Worm (Caenorhabditis elegans) whole organism, L3 larva: ENCODE measurements around the gene scl-11.

Experiments used
- ceh-9 ChIP-seq: sonication (generic microtip); optimal IDR thresholded peaks from 2 replicates; lab custom pipeline; 2018; ENCODE audit warnings: missing biosample characterization, missing genetic modification characterization
- daf-12 ChIP-seq: fragments of 150-350 bp; optimal IDR thresholded peaks from 2 replicates; lab custom pipeline; 2014; ENCODE audit warnings: missing biosample characterization, missing genetic modification reagents, missing genetic modification characterization
- mdl-1 ChIP-seq: fragments of 150-350 bp; optimal IDR thresholded peaks from 2 replicates; lab custom pipeline; 2014; ENCODE audit warnings: missing biosample characterization, missing genetic modification characterization
- nhr-25 ChIP-seq: sonication (generic microtip); optimal IDR thresholded peaks from 2 replicates; lab custom pipeline; 2017; ENCODE audit warnings: missing biosample characterization, missing genetic modification characterization
- pha-4 ChIP-seq: fragments of 150-350 bp; optimal IDR thresholded peaks from 2 replicates; lab custom pipeline; 2014; ENCODE audit warnings: missing biosample characterization, missing genetic modification reagents, missing genetic modification characterization
- unc-62 ChIP-seq: fragments of 150-350 bp; sonication (generic microtip); optimal IDR thresholded peaks from 4 replicates; lab custom pipeline; 2014; ENCODE audit warnings: missing biosample characterization, missing genetic modification reagents, missing genetic modification characterization
- zag-1 ChIP-seq: fragments of 150-350 bp; optimal IDR thresholded peaks from 2 replicates; lab custom pipeline; 2014; ENCODE audit warnings: missing biosample characterization, missing genetic modification characterization

DNA sequence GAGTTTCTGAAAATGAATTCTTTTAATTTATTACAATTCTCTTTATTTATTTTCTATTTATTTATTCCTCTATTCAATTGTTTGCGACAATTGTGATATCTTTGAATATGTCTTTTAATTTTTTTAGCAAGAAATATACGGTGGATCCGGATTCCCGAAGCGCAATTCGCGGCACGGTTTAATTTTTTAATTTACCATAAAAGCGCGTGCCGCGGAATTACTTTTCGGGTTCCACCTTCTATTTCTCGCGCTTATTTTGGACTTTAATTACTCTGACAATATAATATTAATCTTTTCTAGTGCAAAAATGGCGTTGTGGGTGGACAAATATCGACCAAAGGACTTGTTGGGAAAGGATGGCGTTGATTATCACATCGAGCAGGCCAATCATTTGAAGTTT, 44.3 kb downstream of the scl-11 start, which contains the start of gene rfc-3:
- TF ChIP-seq unc-62 (GFP tag; lab: Kevin White, UChicago) (no peak), ceh-9 (no peak), pha-4 (tag; lab: Kevin White, UChicago) (no peak), mdl-1 (tag; lab: Kevin White, UChicago) (no peak), daf-12 (no peak), zag-1 (tag; lab: Kevin White, UChicago) (no peak), nhr-25 (no peak)
